Worm (Caenorhabditis elegans): ENCODE results near the gene srz-83.

DNA sequence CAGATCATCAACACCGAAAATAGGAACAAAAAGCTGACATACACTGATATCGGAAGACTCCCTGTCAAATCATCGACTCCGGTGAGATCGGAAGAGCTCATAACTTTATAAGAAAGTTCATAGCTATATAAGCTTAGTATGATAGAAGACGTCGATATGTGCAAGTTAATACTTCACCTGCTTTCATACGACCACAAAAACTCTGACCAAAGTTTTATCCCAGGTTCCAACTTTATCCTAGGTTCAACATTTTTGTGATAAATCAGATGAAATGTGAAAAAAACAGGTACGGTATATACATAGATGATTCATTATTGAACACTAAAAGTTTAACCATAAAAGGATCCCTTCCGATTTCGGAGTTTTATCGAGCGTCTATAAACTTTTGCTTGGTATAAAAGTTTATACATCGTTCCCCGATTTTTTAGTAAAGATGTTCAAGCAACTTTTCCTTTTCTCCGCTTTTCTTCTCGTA is 25.3 kb upstream of the srz-83 start, which contains the start of the genes srz-70 and C09G12.5:
- TF ChIP-seq sptf-1 (tag; optimal IDR thresholded peaks at IDR 0.05): no peak
- TF ChIP-seq ces-1 (GFP tag; optimal IDR thresholded peaks at IDR 0.05): no peak
- TF ChIP-seq unc-62 (GFP tag; optimal IDR thresholded peaks at IDR 0.05): no peak
- TF ChIP-seq lin-13 (tag; optimal IDR thresholded peaks at IDR 0.05): no peak
- TF ChIP-seq sem-2 (GFP tag; optimal IDR thresholded peaks at IDR 0.05): no peak
- no peak for TF ChIP-seq unc-39 (tag; optimal IDR thresholded peaks at IDR 0.05)
- no peak for TF ChIP-seq zip-8 (tag; optimal IDR thresholded peaks at IDR 0.05)
- TF ChIP-seq nhr-28 (tag; optimal IDR thresholded peaks at IDR 0.05): no peak
- TF ChIP-seq ztf-11 (tag; optimal IDR thresholded peaks at IDR 0.05): no peak
- TF ChIP-seq lsy-2 (tag; optimal IDR thresholded peaks at IDR 0.05): no peak
- TF ChIP-seq M03D4.4 (tag; optimal IDR thresholded peaks at IDR 0.05): no peak
- TF ChIP-seq mep-1 (tag; optimal IDR thresholded peaks at IDR 0.05): no peak
- TF ChIP-seq pha-4 (tag; optimal IDR thresholded peaks at IDR 0.05): no peak
- TF ChIP-seq blmp-1 (tag; optimal IDR thresholded peaks at IDR 0.05): no peak

Data from whole organism, mixed stage, embryonic.